Worm (Caenorhabditis elegans): ENCODE results near the gene F11D11.22.

The F11D11.22 gene

DNA sequence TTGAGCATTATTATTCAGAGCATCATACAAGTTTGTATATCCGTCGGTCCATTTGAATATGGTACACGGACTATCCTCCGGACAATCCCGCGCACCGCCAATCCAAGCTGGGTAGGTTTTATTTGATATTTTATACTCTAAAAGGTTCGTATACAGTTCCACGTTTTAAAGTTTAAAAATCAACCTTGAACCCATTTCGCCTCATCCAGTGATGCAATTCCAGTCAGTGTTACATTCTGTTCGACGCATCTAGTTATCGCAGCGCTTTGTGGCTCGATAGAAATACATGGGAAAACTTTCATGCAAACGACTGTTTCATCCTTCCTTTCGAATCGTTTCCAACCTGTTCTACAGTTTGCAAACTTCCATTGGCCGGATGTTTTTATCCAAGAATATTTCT is 7.8 kb downstream of the F11D11.22 start (continued):
- TF ChIP-seq efl-1 (GFP tag; optimal IDR thresholded peaks at IDR 0.05) = no peak
- TF ChIP-seq Y79H2A.3 (GFP tag; conservative IDR thresholded peaks at IDR 0.05) = no peak

DNA sequence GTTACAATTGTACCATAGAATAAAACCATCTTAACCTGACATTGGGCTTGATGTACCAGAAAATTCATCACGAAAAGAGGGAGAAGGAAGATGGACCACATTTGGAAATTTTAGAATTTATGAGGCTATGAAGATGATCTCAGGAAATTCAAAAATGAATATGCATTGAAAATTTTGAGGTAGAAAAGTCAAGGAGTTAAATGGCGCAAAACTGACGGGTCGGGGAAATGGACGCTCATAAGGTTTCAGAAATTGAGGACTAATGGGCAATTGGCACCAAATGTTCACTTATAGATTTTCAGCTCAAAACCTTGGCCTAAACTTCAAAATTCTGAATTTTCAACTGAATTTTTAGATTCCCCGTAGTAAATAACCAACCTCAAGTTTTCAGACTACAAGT is 8.5 kb downstream of the F11D11.22 start, which contains the start of gene clec-255:
TSS of gene clec-255 (minus strand) at position 101 of the 400 bp plus-strand sequence.
- TF ChIP-seq F57C9.4 (tag; optimal IDR thresholded peaks at IDR 0.05) (no peak), T07F8.4 (tag; optimal IDR thresholded peaks at IDR 0.05) (no peak), ztf-28 (GFP tag; IDR thresholded peaks at IDR 0.05) (no peak), madf-8 (GFP tag; conservative IDR thresholded peaks at IDR 0.05) (no peak), egrh-3 (GFP tag; IDR thresholded peaks at IDR 0.05) (no peak), lin-54 (GFP tag; optimal IDR thresholded peaks at IDR 0.05) (no peak), cebp-2 (GFP tag; IDR thresholded peaks at IDR 0.05) (no peak), T26A5.8 (tag; optimal IDR thresholded peaks at IDR 0.05) (no peak)

DNA sequence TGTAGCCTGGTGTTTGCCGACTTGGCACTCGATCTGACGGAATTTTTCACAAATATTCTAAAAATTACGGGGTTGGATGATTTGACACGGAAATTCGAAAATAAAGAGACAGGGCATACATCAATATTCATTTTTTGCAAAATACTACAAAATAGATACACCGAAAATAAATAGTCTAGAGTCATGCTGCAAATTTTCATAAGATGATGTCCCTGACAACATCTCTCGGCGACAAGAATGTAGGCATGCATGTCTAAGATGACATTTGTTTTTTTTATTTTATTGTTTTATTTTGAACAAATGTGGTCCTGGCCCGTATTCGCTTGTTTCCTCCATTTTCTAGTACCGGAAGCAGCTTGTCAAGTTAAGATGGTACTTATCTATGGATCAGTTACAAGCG is 9.2 kb downstream of the F11D11.22 start, which contains the start of gene clec-256:
TSS of gene clec-256 (plus strand) at position 301 of the 400 bp plus-strand sequence.
- no peak for TF ChIP-seq athp-1 (tag; optimal IDR thresholded peaks at IDR 0.05)
- TF ChIP-seq B0261.1 (tag; optimal IDR thresholded peaks at IDR 0.05) = no peak
- TF ChIP-seq attf-5 (GFP tag; optimal IDR thresholded peaks at IDR 0.05) = no peak
- TF ChIP-seq rpc-1 (optimal IDR thresholded peaks at IDR 0.05) = no peak
- no peak for TF ChIP-seq rpc-1 (tag; optimal IDR thresholded peaks at IDR 0.05)
- TF ChIP-seq snpc-1.1 (tag; optimal IDR thresholded peaks at IDR 0.05; ENCODE audit: insufficient read depth) = no peak
- no peak for TF ChIP-seq hlh-26 (GFP tag; conservative IDR thresholded peaks at IDR 0.05)
- TF ChIP-seq ztf-22 (GFP tag; optimal IDR thresholded peaks at IDR 0.05) = no peak
- no peak for TF ChIP-seq B0336.3 (GFP tag; IDR thresholded peaks at IDR 0.05)
- no peak for TF ChIP-seq sdz-38 (tag; optimal IDR thresholded peaks at IDR 0.05)
- TF ChIP-seq efl-1 (GFP tag; optimal IDR thresholded peaks at IDR 0.05) = no peak
- no peak for TF ChIP-seq repo-1 (tag; optimal IDR thresholded peaks at IDR 0.05)
- TF ChIP-seq nhr-179 (tag; optimal IDR thresholded peaks at IDR 0.05) = no peak
- no peak for TF ChIP-seq cebp-1 (GFP tag; IDR thresholded peaks at IDR 0.05)
- TF ChIP-seq cebp-1 (tag; optimal IDR thresholded peaks at IDR 0.05) = no peak
- TF ChIP-seq akir-1 (GFP tag; optimal IDR thresholded peaks at IDR 0.05) = no peak

DNA sequence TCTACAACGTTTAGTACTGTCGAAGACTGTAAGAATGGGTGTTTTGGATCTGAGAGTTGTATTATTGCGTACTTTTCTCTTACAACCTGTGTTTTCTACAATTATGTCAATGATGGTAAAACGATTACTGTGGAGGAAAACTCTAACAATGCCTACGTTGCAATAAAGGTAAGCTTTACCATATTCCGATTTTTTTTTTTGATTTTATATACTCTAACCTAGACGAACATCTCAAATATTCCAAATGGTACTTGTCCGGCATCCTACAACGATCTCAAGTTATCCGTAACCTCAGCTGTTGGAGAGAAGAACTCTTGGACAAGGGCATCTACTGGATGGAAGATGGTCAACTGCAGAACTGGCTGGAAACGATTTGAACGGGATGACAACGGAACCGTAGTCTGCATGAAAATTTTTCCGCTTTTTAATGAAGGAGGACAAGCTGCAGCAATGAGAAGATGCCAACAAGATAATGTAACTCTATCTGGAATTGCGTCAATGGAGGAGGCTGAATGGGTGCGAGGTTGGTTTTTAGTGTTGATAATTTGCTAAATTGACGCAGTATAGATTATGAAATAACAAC is 9.8 kb downstream of the F11D11.22 start:
- TF ChIP-seq sdz-38 (tag; optimal IDR thresholded peaks at IDR 0.05) (no peak), F22D6.2 (tag; optimal IDR thresholded peaks at IDR 0.05) (no peak), ztf-18 (tag; optimal IDR thresholded peaks at IDR 0.05) (no peak), egrh-3 (GFP tag; IDR thresholded peaks at IDR 0.05) (no peak), madf-8 (GFP tag; conservative IDR thresholded peaks at IDR 0.05) (no peak), ceh-27 (GFP tag; optimal IDR thresholded peaks at IDR 0.05) (no peak), F37B4.10 (GFP tag; IDR thresholded peaks at IDR 0.05) (no peak), madf-3 (GFP tag; IDR thresholded peaks at IDR 0.05) (no peak)

DNA sequence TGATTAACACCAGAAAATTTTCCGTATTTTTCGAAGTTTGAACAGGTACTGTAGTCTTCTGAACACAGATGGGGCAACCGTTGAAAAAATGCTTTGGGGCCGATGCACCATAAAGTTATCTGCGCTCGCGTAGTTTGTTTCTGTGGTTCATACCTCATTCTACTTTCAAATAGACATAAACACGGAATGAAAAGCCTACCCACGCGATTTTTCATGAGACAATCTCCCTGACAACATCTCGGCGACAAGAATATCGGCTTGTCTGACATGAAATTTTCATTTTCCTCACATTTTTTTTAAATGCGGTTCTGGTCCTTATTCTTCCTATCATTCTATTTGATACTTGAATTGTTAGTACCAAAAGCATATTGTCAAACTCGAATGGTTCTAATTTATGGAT is 10.6 kb downstream of the F11D11.22 start, which contains the start of gene clec-257:
TSS of gene clec-257 (plus strand) at position 301 of the 400 bp plus-strand sequence.
- TF ChIP-seq ceh-79 (tag; optimal IDR thresholded peaks at IDR 0.05) (no peak), cebp-2 (GFP tag; IDR thresholded peaks at IDR 0.05) (no peak), snpc-4 (GFP tag; optimal IDR thresholded peaks at IDR 0.05) (no peak), snpc-4 (tag; optimal IDR thresholded peaks at IDR 0.05) (no peak), hmg-20 (GFP tag; IDR thresholded peaks at IDR 0.05) (no peak), lin-54 (GFP tag; optimal IDR thresholded peaks at IDR 0.05) (no peak), nhr-27 (tag; optimal IDR thresholded peaks at IDR 0.05) (no peak), sptf-2 (GFP tag; optimal IDR thresholded peaks at IDR 0.05) (no peak), tbp1 (GFP tag; optimal IDR thresholded peaks at IDR 0.05) (no peak)

Data from whole organism, young adult.